Worm (Caenorhabditis elegans) whole organism, L3 larva: ENCODE measurements around the gene npr-25.

ENCODE experiments used
- R02D3.7 ChIP-seq: fragments of 150-350 bp; optimal IDR thresholded peaks from 2 replicates; lab custom pipeline; 2014; ENCODE audit warnings: missing biosample characterization, missing genetic modification characterization
- ZK546.5 ChIP-seq: sonication (generic microtip); optimal IDR thresholded peaks from 2 replicates; lab custom pipeline; 2017; ENCODE audit warnings: missing biosample characterization, missing genetic modification characterization
- aly-2 ChIP-seq: fragments of 150-350 bp; optimal IDR thresholded peaks from 2 replicates; lab custom pipeline; 2014; ENCODE audit warnings: missing biosample characterization, missing genetic modification characterization
- daf-12 ChIP-seq: fragments of 150-350 bp; optimal IDR thresholded peaks from 2 replicates; lab custom pipeline; 2014; ENCODE audit warnings: missing biosample characterization, missing genetic modification reagents, missing genetic modification characterization
- egl-5 ChIP-seq: fragments of 150-350 bp; optimal IDR thresholded peaks from 2 replicates; lab custom pipeline; 2017; ENCODE audit warnings: missing biosample characterization, missing genetic modification reagents, missing genetic modification characterization, inconsistent platforms
- elt-1 ChIP-seq: fragments of 150-350 bp; optimal IDR thresholded peaks from 2 replicates; lab custom pipeline; 2014; ENCODE audit warnings: missing biosample characterization, missing genetic modification characterization
- elt-2 ChIP-seq: sonication (generic microtip); optimal IDR thresholded peaks from 2 replicates; lab custom pipeline; 2016; ENCODE audit warnings: missing genetic modification reagents, mild to moderate bottlenecking, missing genetic modification characterization, missing compliant biosample characterization
- eor-1 ChIP-seq, 2 experiments: fragments of 150-350 bp; optimal IDR thresholded peaks; 2 replicates each; lab custom pipeline; 2014 to 2018; ENCODE audit warnings: missing biosample characterization in 2 of 2, missing genetic modification characterization in 2 of 2
- fkh-10 ChIP-seq: sonication (generic microtip); optimal IDR thresholded peaks from 2 replicates; lab custom pipeline; 2017; ENCODE audit warnings: missing biosample characterization, missing genetic modification reagents, missing genetic modification characterization
- fos-1 ChIP-seq: fragments of 150-350 bp; optimal IDR thresholded peaks from 2 replicates; lab custom pipeline; 2014; ENCODE audit warnings: missing biosample characterization, missing genetic modification characterization
- lin-39 ChIP-seq: fragments of 150-350 bp; optimal IDR thresholded peaks from 2 replicates; lab custom pipeline; 2018; ENCODE audit warnings: missing biosample characterization, missing genetic modification reagents, missing genetic modification characterization
- lsy-12 ChIP-seq: sonication (generic microtip); optimal IDR thresholded peaks from 2 replicates; lab custom pipeline; 2016; ENCODE audit warnings: mild to moderate bottlenecking, missing genetic modification characterization, missing compliant biosample characterization
- mdl-1 ChIP-seq: fragments of 150-350 bp; optimal IDR thresholded peaks from 2 replicates; lab custom pipeline; 2014; ENCODE audit warnings: missing biosample characterization, missing genetic modification characterization
- nfya-1 ChIP-seq: sonication (generic microtip); optimal IDR thresholded peaks from 2 replicates; lab custom pipeline; 2017; ENCODE audit warnings: missing genetic modification characterization, mild to moderate bottlenecking, missing compliant biosample characterization, antibody characterized with exemption, moderate library complexity; ENCODE audit not compliant: insufficient read depth
- nhr-12 ChIP-seq: fragments of 150-350 bp; optimal IDR thresholded peaks from 2 replicates; lab custom pipeline; 2014; ENCODE audit warnings: missing biosample characterization, missing genetic modification characterization
- nhr-23 ChIP-seq: fragments of 150-350 bp; optimal IDR thresholded peaks from 2 replicates; lab custom pipeline; 2014; ENCODE audit warnings: missing biosample characterization, missing genetic modification reagents, missing genetic modification characterization
- nhr-237 ChIP-seq: fragments of 150-350 bp; optimal IDR thresholded peaks from 2 replicates; lab custom pipeline; 2014; ENCODE audit warnings: missing biosample characterization, missing genetic modification characterization
- nhr-25 ChIP-seq: sonication (generic microtip); optimal IDR thresholded peaks from 2 replicates; lab custom pipeline; 2017; ENCODE audit warnings: missing biosample characterization, missing genetic modification characterization
- nhr-43 ChIP-seq: sonication (generic microtip); optimal IDR thresholded peaks from 2 replicates; lab custom pipeline; 2016; ENCODE audit warnings: mild to moderate bottlenecking, missing genetic modification characterization, missing compliant biosample characterization; ENCODE audit not compliant: poor library complexity, severe bottlenecking
- nhr-67 ChIP-seq: fragments of 150-350 bp; optimal IDR thresholded peaks from 2 replicates; lab custom pipeline; 2014; ENCODE audit warnings: missing biosample characterization, missing genetic modification characterization
- nhr-77 ChIP-seq: fragments of 150-350 bp; optimal IDR thresholded peaks from 2 replicates; lab custom pipeline; 2014; ENCODE audit warnings: missing biosample characterization, missing genetic modification characterization
- pha-4 ChIP-seq: fragments of 150-350 bp; optimal IDR thresholded peaks from 2 replicates; lab custom pipeline; 2014; ENCODE audit warnings: missing biosample characterization, missing genetic modification reagents, missing genetic modification characterization
- pqm-1 ChIP-seq: fragments of 150-350 bp; optimal IDR thresholded peaks from 2 replicates; lab custom pipeline; 2017; ENCODE audit warnings: missing biosample characterization, missing genetic modification characterization, inconsistent platforms
- skn-1 ChIP-seq: fragments of 150-350 bp; optimal IDR thresholded peaks from 2 replicates; lab custom pipeline; 2014; ENCODE audit warnings: missing biosample characterization, missing genetic modification characterization
- snpc-4 ChIP-seq: fragments of 150-350 bp; optimal IDR thresholded peaks from 2 replicates; lab custom pipeline; 2014; ENCODE audit warnings: missing biosample characterization, missing genetic modification characterization
- tbx-2 ChIP-seq: sonication (generic microtip); optimal IDR thresholded peaks from 2 replicates; lab custom pipeline; 2016; ENCODE audit warnings: mild to moderate bottlenecking, missing genetic modification characterization, missing compliant biosample characterization
- unc-39 ChIP-seq: sonication (generic microtip); optimal IDR thresholded peaks from 4 replicates; lab custom pipeline; 2017; ENCODE audit warnings: missing biosample characterization, missing genetic modification characterization
- unc-62 ChIP-seq: fragments of 150-350 bp; sonication (generic microtip); optimal IDR thresholded peaks from 4 replicates; lab custom pipeline; 2014; ENCODE audit warnings: missing biosample characterization, missing genetic modification reagents, missing genetic modification characterization
- zag-1 ChIP-seq: fragments of 150-350 bp; optimal IDR thresholded peaks from 2 replicates; lab custom pipeline; 2014; ENCODE audit warnings: missing biosample characterization, missing genetic modification characterization
- ztf-11 ChIP-seq: fragments of 150-350 bp; optimal IDR thresholded peaks from 2 replicates; lab custom pipeline; 2014; ENCODE audit warnings: missing biosample characterization, missing genetic modification characterization
- ztf-4 ChIP-seq: fragments of 150-350 bp; optimal IDR thresholded peaks from 2 replicates; lab custom pipeline; 2014; ENCODE audit warnings: missing biosample characterization, missing genetic modification characterization

npr-25 gene

ce11 chrV:11308915-11309314 lies 43.9 kb downstream of the npr-25 start:
- TF ChIP-seq mdl-1 (tag; lab: Kevin White, UChicago) (no peak), elt-2 (tag; lab: Kevin White, UChicago) (no peak), lin-39 (tag; lab: Kevin White, UChicago) (peak; percentile 51), tbx-2 (tag; lab: Kevin White, UChicago) (no peak), egl-5 (tag; lab: Kevin White, UChicago) (no peak), aly-2 (tag; lab: Kevin White, UChicago) (no peak), nfya-1 (peak; percentile 51), pqm-1 (tag; lab: Kevin White, UChicago) (no peak), nhr-77 (tag; lab: Kevin White, UChicago) (no peak), nhr-43 (tag; lab: Kevin White, UChicago) (no peak)

- TF ChIP-seq daf-12 (tag; lab: Kevin White, UChicago) (no peak), aly-2 (tag; lab: Kevin White, UChicago) (no peak), pha-4 (no peak), nhr-67 (tag; lab: Kevin White, UChicago) (no peak), snpc-4 (tag; lab: Kevin White, UChicago) (no peak), nhr-25 (no peak), elt-2 (tag; lab: Kevin White, UChicago) (no peak), nhr-43 (tag; lab: Kevin White, UChicago) (no peak)
These were observed 44.4 kb downstream of the npr-25 start, which contains the start of gene snf-11 for ce11 chrV:11308346-11308745. Gene snf-11, minus strand, starts transcription at chrV:11308446.

- TF ChIP-seq nhr-77 (tag; lab: Kevin White, UChicago) (no peak), ZK546.5 (tag; lab: Kevin White, UChicago) (no peak), nfya-1 (peak; percentile 33)
These were observed 45.0 kb downstream of the npr-25 start for ce11 chrV:11307781-11308180.

- TF ChIP-seq pha-4 (no peak), nhr-25 (no peak), fos-1 (tag; lab: Kevin White, UChicago) (no peak), nfya-1 (no peak), lsy-12 (tag; lab: Kevin White, UChicago) (no peak), R02D3.7 (tag; lab: Kevin White, UChicago) (no peak), unc-62 (GFP tag; lab: Kevin White, UChicago) (no peak), mdl-1 (tag; lab: Kevin White, UChicago) (no peak), skn-1 (no peak), nhr-237 (no peak), nhr-12 (tag; lab: Kevin White, UChicago) (no peak), nhr-43 (tag; lab: Kevin White, UChicago) (no peak), ztf-4 (tag; lab: Kevin White, UChicago) (no peak), ZK546.5 (tag; lab: Kevin White, UChicago) (no peak)
These were observed 47.9 kb downstream of the npr-25 start, which contains the start of gene srh-45 for ce11 chrV:11304879-11305278. Gene srh-45, minus strand, starts transcription at chrV:11304979.

- TF ChIP-seq pqm-1 (tag; lab: Kevin White, UChicago) (no peak), daf-12 (tag; lab: Kevin White, UChicago) (no peak), fkh-10 (no peak), egl-5 (tag; lab: Kevin White, UChicago) (no peak), snpc-4 (tag; lab: Kevin White, UChicago) (no peak), lin-39 (tag; lab: Kevin White, UChicago) (no peak), nhr-23 (tag; lab: Kevin White, UChicago) (no peak), lsy-12 (tag; lab: Kevin White, UChicago) (no peak), skn-1 (no peak), elt-1 (tag; lab: Kevin White, UChicago) (no peak), pha-4 (no peak), nfya-1 (no peak), unc-39 (tag; lab: Kevin White, UChicago) (no peak), tbx-2 (tag; lab: Kevin White, UChicago) (no peak), eor-1 (tag; optimal IDR thresholded peaks at IDR 0.05; lab: Kevin White, UChicago) (no peak), ztf-4 (tag; lab: Kevin White, UChicago) (no peak), nhr-77 (tag; lab: Kevin White, UChicago) (no peak), zag-1 (tag; lab: Kevin White, UChicago) (no peak), ztf-11 (tag; lab: Kevin White, UChicago) (no peak)
These were observed 48.6 kb downstream of the npr-25 start for ce11 chrV:11304200-11304599.
